Worm (Caenorhabditis elegans) whole organism, L2 larva: ENCODE data around the gene pros-1.

ENCODE experiments used
- R02D3.7 ChIP-seq: fragments of 150-350 bp; optimal IDR thresholded peaks from 2 replicates; lab custom pipeline; 2014; ENCODE audit warnings: missing biosample characterization, missing genetic modification characterization
- lin-39 ChIP-seq: fragments of 150-350 bp; optimal IDR thresholded peaks from 2 replicates; lab custom pipeline; 2014; ENCODE audit warnings: missing biosample characterization, missing genetic modification reagents, missing genetic modification characterization
- nhr-25 ChIP-seq: fragments of 150-350 bp; sonication (generic microtip); optimal IDR thresholded peaks from 3 replicates; lab custom pipeline; 2014; ENCODE audit warnings: missing biosample characterization, missing genetic modification characterization

ce11 chrIII:8044717-8045116 lies 22.4 kb upstream of the pros-1 start, which contains the start of gene spcs-3:
- no peak for TF ChIP-seq R02D3.7 (tag; lab: Kevin White, UChicago)
- no peak for TF ChIP-seq nhr-25 (tag; lab: Kevin White, UChicago)
- TF ChIP-seq lin-39 (tag; lab: Kevin White, UChicago), result no peak
